Fruit fly (Drosophila melanogaster): ENCODE measurements around the gene Mal-B2.

DNA sequence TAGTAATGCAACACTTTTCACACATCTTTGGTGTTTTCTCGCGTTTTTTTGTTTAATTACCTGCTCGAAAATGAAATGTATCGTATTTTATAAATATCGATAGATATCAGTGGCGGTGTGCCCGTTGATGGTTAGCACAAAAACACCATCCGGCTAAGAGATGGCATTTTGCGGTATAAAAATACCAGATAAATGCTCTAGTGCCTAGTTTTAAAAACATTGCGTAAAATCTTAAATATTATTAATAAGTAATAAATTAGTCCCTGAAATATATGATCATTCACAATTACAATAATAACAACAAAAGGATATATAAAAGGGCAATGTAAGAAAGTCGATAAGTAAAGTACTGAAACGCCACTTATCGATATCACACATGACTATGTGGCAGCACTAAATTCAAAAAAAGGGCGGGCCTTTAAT lies 36.1 kb upstream of the Mal-B2 start, which contains the start of gene CycY:
- TF ChIP-seq Pif1B (GFP tag; optimal IDR thresholded peaks at IDR 0.05) (no peak), D1 (tag; optimal IDR thresholded peaks at IDR 0.05) (no peak), CG9948 (tag; optimal IDR thresholded peaks at IDR 0.05) (no peak), EcR (GFP tag; optimal IDR thresholded peaks at IDR 0.05) (no peak), CG10348 (GFP tag; IDR thresholded peaks at IDR 0.05) (no peak), CG14655 (GFP tag; optimal IDR thresholded peaks at IDR 0.05) (no peak), Snoo (tag; optimal IDR thresholded peaks at IDR 0.05) (no peak), Ets98B (GFP tag; IDR thresholded peaks at IDR 0.05) (no peak), CG17806 (tag; optimal IDR thresholded peaks at IDR 0.05) (no peak), CG13204 (GFP tag; optimal IDR thresholded peaks at IDR 0.05) (no peak), CG4496 (GFP tag; IDR thresholded peaks at IDR 0.05) (no peak), CG8301 (tag; optimal IDR thresholded peaks at IDR 0.05) (no peak), fd96Ca (GFP tag; IDR thresholded peaks at IDR 0.05) (no peak)
